Worm (Caenorhabditis elegans): Measurements from ENCODE around the gene sre-3.
"Not testable (repeated sequence)": the region's sequence is repeated elsewhere in the genome, so short reads cannot be mapped to it uniquely, and the experiment has no call there.

Gene sre-3

DNA sequence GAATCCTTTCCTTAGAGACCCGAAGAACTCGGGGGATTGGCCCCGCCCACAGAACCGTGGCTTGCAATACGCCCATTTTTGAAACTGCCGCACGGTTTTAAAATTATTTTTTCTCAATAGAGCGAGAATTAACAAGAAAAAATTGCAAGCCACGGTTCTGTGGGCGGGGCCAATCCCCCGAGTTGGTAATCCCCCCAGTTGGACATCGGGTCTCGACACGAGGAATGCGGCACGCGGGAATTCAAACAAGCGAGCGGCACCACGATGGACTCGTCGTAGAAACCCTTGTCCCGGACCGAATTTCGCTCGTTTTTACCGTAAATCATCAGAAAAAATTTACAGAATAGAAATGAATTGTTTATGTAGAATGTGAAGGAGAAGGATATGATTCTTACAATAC is 32.5 kb upstream of the sre-3 start:
- TF ChIP-seq med-1 (GFP tag; optimal IDR thresholded peaks at IDR 0.05; ENCODE audit: insufficient read depth) (no peak), flt-1 (GFP tag; IDR thresholded peaks at IDR 0.05) (0 out of 2 replicates have a peak, but pooled peaks have one; percentile 33)

- no peak for TF ChIP-seq ref-1 (GFP tag; conservative IDR thresholded peaks at IDR 0.05)
- no peak for TF ChIP-seq ztf-23 (GFP tag; IDR thresholded peaks at IDR 0.05)
- no peak for TF ChIP-seq med-1 (GFP tag; optimal IDR thresholded peaks at IDR 0.05; ENCODE audit: insufficient read depth)
- TF ChIP-seq klf-2 (GFP tag; conservative IDR thresholded peaks at IDR 0.05), result no peak
- TF ChIP-seq flt-1 (GFP tag; IDR thresholded peaks at IDR 0.05), result no peak
- no peak for TF ChIP-seq ztf-29 (GFP tag; IDR thresholded peaks at IDR 0.05)
- no peak for TF ChIP-seq cog-1 (tag; optimal IDR thresholded peaks at IDR 0.05)
- no peak for TF ChIP-seq tab-1 (GFP tag; IDR thresholded peaks at IDR 0.05)
- no peak for TF ChIP-seq T22C8.4 (GFP tag; IDR thresholded peaks at IDR 0.05)
These were observed 29.2 kb upstream of the sre-3 start, which contains the start of gene haf-2 for ce11 chrII:7356326-7356725. Gene haf-2, minus strand, starts transcription at chrII:7356426.

DNA sequence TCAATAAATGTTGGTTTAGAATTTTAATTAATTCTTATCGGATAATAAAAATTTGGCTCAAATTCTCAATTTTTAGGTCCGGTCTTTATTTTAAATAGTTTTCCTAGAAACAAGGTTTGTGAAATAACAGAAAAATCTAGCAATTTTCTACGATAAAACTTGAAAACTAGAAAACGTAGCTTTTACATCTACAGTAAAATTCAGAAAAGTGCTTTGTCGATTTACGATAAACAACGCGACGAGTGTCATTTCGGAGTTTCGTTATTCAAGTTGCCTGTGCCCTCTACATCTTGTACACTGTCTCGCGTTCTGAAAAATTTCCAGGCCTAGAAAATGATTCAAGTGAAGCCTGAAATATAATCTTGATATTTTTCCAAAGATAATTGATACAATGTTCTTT is 28.8 kb upstream of the sre-3 start:
- TF ChIP-seq cog-1 (tag; optimal IDR thresholded peaks at IDR 0.05) (no peak), tab-1 (GFP tag; IDR thresholded peaks at IDR 0.05) (no peak), ztf-23 (GFP tag; IDR thresholded peaks at IDR 0.05) (no peak), T22C8.4 (GFP tag; IDR thresholded peaks at IDR 0.05) (no peak), flt-1 (GFP tag; IDR thresholded peaks at IDR 0.05) (no peak), ztf-29 (GFP tag; IDR thresholded peaks at IDR 0.05) (no peak), klf-2 (GFP tag; conservative IDR thresholded peaks at IDR 0.05) (no peak), ref-1 (GFP tag; conservative IDR thresholded peaks at IDR 0.05) (no peak), med-1 (GFP tag; optimal IDR thresholded peaks at IDR 0.05; ENCODE audit: insufficient read depth) (no peak)

DNA sequence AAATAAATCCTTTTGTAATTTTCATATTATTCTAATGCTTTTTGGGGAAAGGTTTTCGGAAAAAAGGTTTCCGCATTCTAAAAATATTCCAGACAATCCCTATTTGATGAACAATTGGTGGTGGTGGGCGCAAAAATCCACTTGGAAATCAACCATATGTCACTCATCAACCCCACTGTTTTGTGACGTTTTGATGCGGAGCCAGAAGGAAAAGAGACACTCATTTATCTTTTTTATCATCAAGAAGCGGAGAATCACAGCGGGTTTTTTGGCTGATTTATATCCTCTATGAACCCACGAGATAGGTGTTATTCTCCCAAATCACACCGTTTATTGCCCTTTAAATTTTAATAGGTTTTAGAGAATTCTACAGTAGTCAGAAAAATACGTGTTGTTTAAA is 28.4 kb upstream of the sre-3 start:
- TF ChIP-seq klf-2 (GFP tag; conservative IDR thresholded peaks at IDR 0.05) (no peak), cog-1 (tag; optimal IDR thresholded peaks at IDR 0.05) (no peak), ref-1 (GFP tag; conservative IDR thresholded peaks at IDR 0.05) (no peak), flt-1 (GFP tag; IDR thresholded peaks at IDR 0.05) (no peak), T22C8.4 (GFP tag; IDR thresholded peaks at IDR 0.05) (no peak), tab-1 (GFP tag; IDR thresholded peaks at IDR 0.05) (no peak), med-1 (GFP tag; optimal IDR thresholded peaks at IDR 0.05; ENCODE audit: insufficient read depth) (no peak), ztf-29 (GFP tag; IDR thresholded peaks at IDR 0.05) (no peak), ztf-23 (GFP tag; IDR thresholded peaks at IDR 0.05) (no peak)

DNA sequence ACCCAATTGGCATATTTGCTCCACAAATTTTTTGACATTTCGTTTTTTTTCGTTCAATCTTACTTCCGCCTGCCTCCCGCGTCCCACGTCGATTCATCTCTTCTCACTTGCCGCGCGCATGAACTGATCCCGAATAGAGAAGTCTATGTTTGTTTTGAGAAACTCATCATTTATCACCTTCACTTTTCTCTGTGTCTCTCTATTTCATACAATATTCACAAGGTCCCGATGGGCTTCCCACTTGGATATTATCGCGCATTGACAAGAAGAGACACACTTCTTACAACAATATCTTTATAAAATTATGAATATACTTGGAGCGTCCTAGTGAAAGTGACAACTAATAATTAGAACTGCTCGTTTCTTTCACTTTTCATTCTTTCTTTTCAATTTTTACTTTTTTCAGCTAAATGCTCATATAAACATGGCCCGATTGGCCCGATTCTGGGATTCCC is 27.0 kb upstream of the sre-3 start, which contains the start of gene insc-1:
insc-1 (plus strand) TSS at position 405 of the 455 bp plus-strand sequence.
- TF ChIP-seq flt-1 (GFP tag; IDR thresholded peaks at IDR 0.05), result no peak

DNA sequence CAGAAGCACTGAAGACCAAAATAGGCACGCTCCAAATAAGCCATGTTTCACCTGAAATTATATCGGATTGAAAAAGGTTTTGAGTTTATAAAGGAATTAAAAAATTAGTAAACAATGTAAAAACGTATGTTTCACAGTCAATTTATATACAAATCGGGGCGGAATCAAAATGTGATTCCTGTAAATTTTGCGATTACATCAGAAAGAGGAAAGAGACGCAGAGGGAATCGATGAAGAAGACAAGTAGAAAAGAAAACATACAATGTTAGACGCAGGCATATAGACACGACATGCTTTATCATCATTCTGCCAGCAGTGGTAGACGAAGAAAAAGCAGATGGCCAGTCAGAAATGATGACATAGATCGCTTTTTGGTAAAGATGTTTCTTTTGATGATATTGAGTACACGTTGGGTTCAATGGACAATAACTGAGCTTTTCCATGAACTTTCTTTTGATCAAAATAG is 21.5 kb upstream of the sre-3 start, which contains the start of gene msra-1:
msra-1 (minus strand) TSS at position 51 of the 466 bp plus-strand sequence.
- TF ChIP-seq ref-1 (GFP tag; conservative IDR thresholded peaks at IDR 0.05), result no peak
- peak; percentile 66 for TF ChIP-seq cog-1 (tag; optimal IDR thresholded peaks at IDR 0.05)

- TF ChIP-seq ref-1 (GFP tag; conservative IDR thresholded peaks at IDR 0.05), result no peak
- no peak for TF ChIP-seq ztf-23 (GFP tag; IDR thresholded peaks at IDR 0.05)
- TF ChIP-seq klf-2 (GFP tag; conservative IDR thresholded peaks at IDR 0.05), result no peak
- no peak for TF ChIP-seq med-1 (GFP tag; optimal IDR thresholded peaks at IDR 0.05; ENCODE audit: insufficient read depth)
- no peak for TF ChIP-seq flt-1 (GFP tag; IDR thresholded peaks at IDR 0.05)
- no peak for TF ChIP-seq cog-1 (tag; optimal IDR thresholded peaks at IDR 0.05)
- TF ChIP-seq ztf-29 (GFP tag; IDR thresholded peaks at IDR 0.05), result no peak
- TF ChIP-seq tab-1 (GFP tag; IDR thresholded peaks at IDR 0.05), result no peak
- TF ChIP-seq T22C8.4 (GFP tag; IDR thresholded peaks at IDR 0.05), result no peak
These were observed 16.8 kb upstream of the sre-3 start, which contains the start of gene F43E2.6 for ce11 chrII:7368761-7369160. Gene F43E2.6, minus strand, starts transcription at chrII:7368861.

ce11 chrII:7370195-7370594 is 15.3 kb upstream of the sre-3 start, which contains the start of gene F43E2.11:
Gene F43E2.11, minus strand, starts transcription at chrII:7370295.
- TF ChIP-seq cog-1 (tag; optimal IDR thresholded peaks at IDR 0.05); T22C8.4 (GFP tag; IDR thresholded peaks at IDR 0.05); med-1 (GFP tag; optimal IDR thresholded peaks at IDR 0.05; ENCODE audit: insufficient read depth): not testable (repeated sequence)

- TF ChIP-seq med-1 (GFP tag; optimal IDR thresholded peaks at IDR 0.05; ENCODE audit: insufficient read depth) (peak; percentile 11), ztf-23 (GFP tag; IDR thresholded peaks at IDR 0.05) (no peak)
These were observed 11.4 kb upstream of the sre-3 start, which contains the start of the genes mtch-1 and rpb-4 for ce11 chrII:7374143-7374542. Gene mtch-1, minus strand, starts transcription at chrII:7374166. Gene rpb-4, plus strand, starts transcription at chrII:7374495.

DNA sequence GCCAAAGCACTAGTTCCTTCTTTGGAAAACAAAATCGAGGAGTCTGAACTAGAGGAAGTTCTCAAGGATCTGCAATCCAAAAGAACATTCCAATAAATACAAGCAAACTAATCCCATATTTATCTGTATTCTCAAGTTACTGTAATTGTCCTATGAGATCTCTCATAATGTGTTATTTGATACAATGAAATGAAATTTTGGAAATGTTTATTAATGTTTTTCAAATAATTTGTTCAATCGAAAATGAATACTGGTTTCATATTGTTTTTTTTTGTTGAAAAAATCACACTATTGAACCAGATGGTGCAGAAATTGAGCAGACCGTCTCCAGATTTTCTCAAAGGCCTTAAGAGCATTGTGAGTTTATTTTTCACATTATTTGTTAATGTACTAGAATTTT is 10.6 kb upstream of the sre-3 start, which contains the start of gene F43E2.1:
F43E2.1 (plus strand) TSS at position 301 of the 400 bp plus-strand sequence.
- no peak for TF ChIP-seq med-1 (GFP tag; optimal IDR thresholded peaks at IDR 0.05; ENCODE audit: insufficient read depth)
- TF ChIP-seq ref-1 (GFP tag; conservative IDR thresholded peaks at IDR 0.05), result no peak
- no peak for TF ChIP-seq tab-1 (GFP tag; IDR thresholded peaks at IDR 0.05)
- no peak for TF ChIP-seq T22C8.4 (GFP tag; IDR thresholded peaks at IDR 0.05)
- no peak for TF ChIP-seq ztf-23 (GFP tag; IDR thresholded peaks at IDR 0.05)
- no peak for TF ChIP-seq flt-1 (GFP tag; IDR thresholded peaks at IDR 0.05)
- TF ChIP-seq cog-1 (tag; optimal IDR thresholded peaks at IDR 0.05), result no peak
- no peak for TF ChIP-seq ztf-29 (GFP tag; IDR thresholded peaks at IDR 0.05)
- no peak for TF ChIP-seq klf-2 (GFP tag; conservative IDR thresholded peaks at IDR 0.05)

DNA sequence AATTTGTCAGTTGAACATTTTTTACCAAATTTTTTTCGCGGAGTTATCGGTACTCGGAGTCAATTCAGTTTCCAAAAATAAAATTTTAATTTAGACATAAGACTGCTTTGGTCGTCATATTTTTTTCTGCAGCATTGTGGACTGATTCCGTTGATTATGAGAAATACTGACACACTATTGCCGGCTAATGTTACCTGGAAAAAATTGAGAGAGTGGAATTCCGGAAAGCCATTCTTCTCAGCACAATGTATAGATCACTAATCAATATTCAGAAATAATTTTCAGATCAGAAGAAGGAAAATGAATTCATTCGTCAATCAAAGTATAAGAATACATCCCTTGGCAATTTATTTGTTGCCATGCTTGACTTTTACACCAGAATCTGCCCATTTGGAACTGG is 6.5 kb upstream of the sre-3 start, which contains the start of gene C07D10.6:
C07D10.6 (plus strand) TSS at position 301 of the 400 bp plus-strand sequence.
- TF ChIP-seq klf-2 (GFP tag; conservative IDR thresholded peaks at IDR 0.05), result no peak
- no peak for TF ChIP-seq flt-1 (GFP tag; IDR thresholded peaks at IDR 0.05)
- no peak for TF ChIP-seq ztf-23 (GFP tag; IDR thresholded peaks at IDR 0.05)
- TF ChIP-seq cog-1 (tag; optimal IDR thresholded peaks at IDR 0.05), result no peak
- TF ChIP-seq ztf-29 (GFP tag; IDR thresholded peaks at IDR 0.05), result no peak
- TF ChIP-seq ref-1 (GFP tag; conservative IDR thresholded peaks at IDR 0.05), result no peak
- TF ChIP-seq med-1 (GFP tag; optimal IDR thresholded peaks at IDR 0.05; ENCODE audit: insufficient read depth), result no peak
- TF ChIP-seq T22C8.4 (GFP tag; IDR thresholded peaks at IDR 0.05), result no peak
- no peak for TF ChIP-seq tab-1 (GFP tag; IDR thresholded peaks at IDR 0.05)

All from whole organism, midembryonic.